Fruit fly (Drosophila melanogaster): ENCODE data around the gene CG6785.

- TF ChIP-seq CG8632 (GFP tag; optimal IDR thresholded peaks at IDR 0.05) (no peak), lz (GFP tag; optimal IDR thresholded peaks at IDR 0.05) (no peak), CG11294 (GFP tag; IDR thresholded peaks at IDR 0.05) (no peak), CG11762 (GFP tag; optimal IDR thresholded peaks at IDR 0.05; ENCODE audit: insufficient read depth) (no peak), CG6276 (GFP tag; optimal IDR thresholded peaks at IDR 0.05) (no peak), spab (GFP tag; optimal IDR thresholded peaks at IDR 0.05) (no peak), CG16779 (tag; optimal IDR thresholded peaks at IDR 0.05) (no peak), esn (GFP tag; optimal IDR thresholded peaks at IDR 0.05) (no peak), CG15336 (GFP tag; IDR thresholded peaks at IDR 0.05) (no peak), Hr4 (GFP tag; optimal IDR thresholded peaks at IDR 0.05) (no peak)
These were observed 11.1 kb downstream of the CG6785 start, which contains the start of gene CG18788 for dm6 chr2L:12033890-12034289.

Data from whole organism, prepupa.